Worm (Caenorhabditis elegans) whole organism, mixed stage, embryonic: ENCODE results near the gene Y51A2B.16.

Experiments used
- M03D4.4 ChIP-seq: sonication (generic microtip); optimal IDR thresholded peaks from 2 replicates; lab custom pipeline; 2017; ENCODE audit warnings: mild to moderate bottlenecking, missing genetic modification characterization, missing compliant biosample characterization
- bed-3 ChIP-seq: fragments of 200-800 bp; sonication (Bioruptor generic); optimal IDR thresholded peaks from 3 replicates; lab custom pipeline; 2018; ENCODE audit warnings: mild to moderate bottlenecking, missing genetic modification characterization, moderate library complexity, missing compliant biosample characterization
- blmp-1 ChIP-seq: fragments of 150-350 bp; optimal IDR thresholded peaks from 2 replicates; lab custom pipeline; 2014; ENCODE audit warnings: missing biosample characterization, missing genetic modification characterization
- ceh-39 ChIP-seq: fragments of 150-350 bp; optimal IDR thresholded peaks from 2 replicates; lab custom pipeline; 2014; ENCODE audit warnings: missing biosample characterization, missing genetic modification characterization
- ceh-43 ChIP-seq: fragments of 200-800 bp; sonication (Bioruptor generic); optimal IDR thresholded peaks from 2 replicates; lab custom pipeline; 2018; ENCODE audit warnings: mild to moderate bottlenecking, missing genetic modification characterization, moderate library complexity, missing compliant biosample characterization
- ceh-83 ChIP-seq: fragments of 200-800 bp; sonication (Bioruptor generic); optimal IDR thresholded peaks from 2 replicates; lab custom pipeline; 2018; ENCODE audit warnings: mild to moderate bottlenecking, missing genetic modification characterization, missing compliant biosample characterization
- ces-1 ChIP-seq: fragments of 150-350 bp; optimal IDR thresholded peaks from 2 replicates; lab custom pipeline; 2014; ENCODE audit warnings: missing biosample characterization, missing genetic modification reagents, missing genetic modification characterization
- cnd-1 ChIP-seq: fragments of 200-800 bp; sonication (Bioruptor generic); optimal IDR thresholded peaks from 2 replicates; lab custom pipeline; 2018; ENCODE audit warnings: mild to moderate bottlenecking, missing genetic modification characterization, missing compliant biosample characterization
- drap-1 ChIP-seq: fragments of 200-800 bp; sonication (Bioruptor generic); optimal IDR thresholded peaks from 3 replicates; lab custom pipeline; 2018; ENCODE audit warnings: mild to moderate bottlenecking, missing genetic modification characterization, missing compliant biosample characterization
- elt-3 ChIP-seq: fragments of 150-350 bp; optimal IDR thresholded peaks from 2 replicates; lab custom pipeline; 2014; ENCODE audit warnings: missing biosample characterization, missing genetic modification characterization
- flh-1 ChIP-seq: fragments of 200-800 bp; sonication (Bioruptor generic); optimal IDR thresholded peaks from 2 replicates; lab custom pipeline; 2018; ENCODE audit warnings: mild to moderate bottlenecking, missing genetic modification characterization, moderate library complexity, missing compliant biosample characterization
- ham-2 ChIP-seq: fragments of 200-800 bp; sonication (Bioruptor generic); optimal IDR thresholded peaks from 2 replicates; lab custom pipeline; 2018; ENCODE audit warnings: mild to moderate bottlenecking, missing genetic modification characterization, missing compliant biosample characterization
- hlh-1 ChIP-seq: fragments of 150-350 bp; optimal IDR thresholded peaks from 2 replicates; lab custom pipeline; 2014; ENCODE audit warnings: missing biosample characterization, missing genetic modification reagents, missing genetic modification characterization
- lin-13 ChIP-seq: fragments of 150-350 bp; optimal IDR thresholded peaks from 2 replicates; lab custom pipeline; 2014; ENCODE audit warnings: missing biosample characterization, missing genetic modification characterization
- lin-32 ChIP-seq: fragments of 200-800 bp; sonication (Bioruptor generic); optimal IDR thresholded peaks from 2 replicates; lab custom pipeline; 2018; ENCODE audit warnings: mild to moderate bottlenecking, missing genetic modification characterization, missing compliant biosample characterization
- mab-5 ChIP-seq: fragments of 150-350 bp; optimal IDR thresholded peaks from 2 replicates; lab custom pipeline; 2014; ENCODE audit warnings: missing biosample characterization, missing genetic modification characterization
- mep-1 ChIP-seq: fragments of 150-350 bp; optimal IDR thresholded peaks from 2 replicates; lab custom pipeline; 2017; ENCODE audit warnings: missing biosample characterization, missing genetic modification reagents, missing genetic modification characterization, inconsistent platforms
- mls-2 ChIP-seq: sonication (generic microtip); optimal IDR thresholded peaks from 2 replicates; lab custom pipeline; 2016; ENCODE audit warnings: mild to moderate bottlenecking, missing genetic modification characterization, moderate library complexity, missing compliant biosample characterization
- nhr-2 ChIP-seq: fragments of 150-350 bp; optimal IDR thresholded peaks from 2 replicates; lab custom pipeline; 2014; ENCODE audit warnings: missing biosample characterization, missing genetic modification characterization
- nhr-28 ChIP-seq: fragments of 150-350 bp; optimal IDR thresholded peaks from 2 replicates; lab custom pipeline; 2014; ENCODE audit warnings: missing biosample characterization, missing genetic modification characterization
- nhr-76 ChIP-seq: sonication (generic microtip); optimal IDR thresholded peaks from 2 replicates; lab custom pipeline; 2017; ENCODE audit warnings: missing biosample characterization, missing genetic modification characterization
- sem-2 ChIP-seq: fragments of 200-800 bp; sonication (Bioruptor generic); optimal IDR thresholded peaks from 2 replicates; lab custom pipeline; 2018; ENCODE audit warnings: mild to moderate bottlenecking, missing genetic modification characterization, missing compliant biosample characterization
- snpc-4 ChIP-seq: fragments of 150-350 bp; optimal IDR thresholded peaks from 2 replicates; lab custom pipeline; 2014; ENCODE audit warnings: missing biosample characterization, missing genetic modification characterization
- sptf-1 ChIP-seq: sonication (generic microtip); optimal IDR thresholded peaks from 2 replicates; lab custom pipeline; 2017; ENCODE audit warnings: mild to moderate bottlenecking, missing genetic modification characterization, moderate library complexity, missing compliant biosample characterization
- tbx-8 ChIP-seq: fragments of 200-800 bp; sonication (Bioruptor generic); optimal IDR thresholded peaks from 2 replicates; lab custom pipeline; 2018; ENCODE audit warnings: mild to moderate bottlenecking, missing genetic modification characterization, moderate library complexity, missing compliant biosample characterization
- unc-120 ChIP-seq: sonication (generic microtip); optimal IDR thresholded peaks from 2 replicates; lab custom pipeline; 2017; ENCODE audit warnings: missing genetic modification characterization, missing compliant biosample characterization; ENCODE audit not compliant: poor library complexity, severe bottlenecking
- unc-39 ChIP-seq: fragments of 150-350 bp; optimal IDR thresholded peaks from 2 replicates; lab custom pipeline; 2014; ENCODE audit warnings: missing biosample characterization, missing genetic modification characterization
- unc-62 ChIP-seq: fragments of 150-350 bp; optimal IDR thresholded peaks from 2 replicates; lab custom pipeline; 2014; ENCODE audit warnings: missing biosample characterization, missing genetic modification reagents, missing genetic modification characterization
- zip-8 ChIP-seq: fragments of 150-350 bp; optimal IDR thresholded peaks from 2 replicates; lab custom pipeline; 2014; ENCODE audit warnings: missing biosample characterization, missing genetic modification characterization
- ztf-11 ChIP-seq: fragments of 150-350 bp; optimal IDR thresholded peaks from 2 replicates; lab custom pipeline; 2014; ENCODE audit warnings: missing biosample characterization, missing genetic modification characterization

The Y51A2B.16 gene

DNA sequence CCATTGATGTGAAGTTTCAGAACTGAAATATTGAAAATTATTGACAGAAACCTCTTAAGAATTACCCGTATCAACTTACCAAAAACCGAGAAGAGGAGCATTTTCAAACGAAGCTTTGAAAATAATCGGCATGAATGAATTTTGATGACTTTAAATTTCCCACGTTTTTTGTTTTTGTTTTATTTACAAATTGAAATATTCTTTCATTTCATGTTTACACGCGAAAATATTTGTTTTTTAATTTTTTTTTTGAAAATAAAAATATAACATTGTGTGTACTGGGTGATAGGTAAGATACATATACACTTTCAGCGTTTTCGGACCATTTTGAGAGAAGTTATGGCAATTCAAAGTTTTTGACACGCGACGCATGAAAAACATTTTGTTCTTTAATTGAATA, 2.1 kb downstream of the Y51A2B.16 start, which contains the start of gene Y51A2B.9:
TSS of gene Y51A2B.9 (minus strand) at position 101 of the 400 bp plus-strand sequence.
- TF ChIP-seq cnd-1, result no peak
- TF ChIP-seq unc-120 (tag; lab: Kevin White, UChicago), result no peak
- TF ChIP-seq mls-2, result no peak
- TF ChIP-seq lin-13 (tag; lab: Kevin White, UChicago), result no peak
- no peak for TF ChIP-seq M03D4.4
- TF ChIP-seq ceh-43, result no peak
- TF ChIP-seq sem-2, result no peak
- no peak for TF ChIP-seq flh-1
- TF ChIP-seq mep-1 (tag; lab: Kevin White, UChicago), result no peak
- no peak for TF ChIP-seq nhr-76 (tag; lab: Kevin White, UChicago)
- no peak for TF ChIP-seq snpc-4 (tag; lab: Kevin White, UChicago)

DNA sequence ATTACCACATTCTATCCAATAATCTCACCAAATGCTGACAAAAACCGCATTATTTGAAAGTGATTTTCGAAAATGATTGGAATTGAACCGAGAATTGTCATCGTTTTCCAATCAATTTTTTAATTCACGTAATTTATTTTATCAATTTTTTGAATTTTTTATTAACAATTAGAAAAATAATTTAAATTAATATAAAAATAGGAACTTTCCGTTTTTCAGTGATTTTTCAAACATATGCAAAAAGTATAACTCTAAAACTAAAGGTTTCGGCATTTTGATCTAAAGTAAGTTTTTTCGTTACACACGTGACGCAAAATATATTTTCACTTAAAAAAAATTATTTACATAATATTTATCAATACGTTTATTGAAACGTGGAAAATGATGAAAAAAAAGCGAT, 3.5 kb downstream of the Y51A2B.16 start, which contains the start of gene Y51A2B.6:
TSS of gene Y51A2B.6 (minus strand) at position 101 of the 400 bp plus-strand sequence.
- TF ChIP-seq unc-39 (no peak), ceh-83 (no peak), zip-8 (tag; lab: Kevin White, UChicago) (no peak), unc-62 (GFP tag; lab: Kevin White, UChicago) (no peak), ces-1 (GFP tag; lab: Kevin White, UChicago) (no peak)

DNA sequence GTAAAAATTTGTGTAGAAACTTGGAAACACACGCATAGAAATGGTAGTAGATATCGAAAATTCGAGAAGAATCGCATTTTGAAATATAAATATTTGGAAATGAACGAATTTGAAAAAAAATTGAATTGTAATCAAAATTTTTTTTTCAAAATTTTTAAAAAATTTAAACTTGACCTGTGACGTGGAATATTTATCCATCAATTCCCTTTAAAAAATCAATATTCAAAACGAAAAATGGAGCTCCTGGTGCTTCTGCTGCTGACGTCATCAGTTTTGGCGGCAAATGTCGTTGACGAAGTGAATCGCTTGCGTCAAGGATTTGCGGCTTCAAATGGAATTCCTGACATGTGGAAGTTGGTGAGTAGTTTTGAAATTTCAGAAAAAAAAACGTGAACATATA, 8.7 kb downstream of the Y51A2B.16 start, which contains the start of the genes Y51A2B.4 and Y51A2B.5:
TSS of gene Y51A2B.4 (minus strand) at position 101 of the 400 bp plus-strand sequence.
TSS of gene Y51A2B.5 (plus strand) at position 232 of the 400 bp plus-strand sequence.
- TF ChIP-seq nhr-2 (no peak), ces-1 (GFP tag; lab: Kevin White, UChicago) (no peak), drap-1 (GFP tag; lab: Kevin White, UChicago) (no peak), lin-32 (no peak), nhr-76 (tag; lab: Kevin White, UChicago) (no peak), unc-39 (no peak), sptf-1 (tag; lab: Kevin White, UChicago) (no peak), sem-2 (no peak), ham-2 (GFP tag; lab: Kevin White, UChicago) (no peak), nhr-28 (tag; lab: Kevin White, UChicago) (no peak), ceh-39 (no peak), hlh-1 (tag; lab: Kevin White, UChicago) (no peak), mep-1 (tag; lab: Kevin White, UChicago) (no peak), mab-5 (tag; lab: Kevin White, UChicago) (no peak), unc-120 (tag; lab: Kevin White, UChicago) (no peak)

DNA sequence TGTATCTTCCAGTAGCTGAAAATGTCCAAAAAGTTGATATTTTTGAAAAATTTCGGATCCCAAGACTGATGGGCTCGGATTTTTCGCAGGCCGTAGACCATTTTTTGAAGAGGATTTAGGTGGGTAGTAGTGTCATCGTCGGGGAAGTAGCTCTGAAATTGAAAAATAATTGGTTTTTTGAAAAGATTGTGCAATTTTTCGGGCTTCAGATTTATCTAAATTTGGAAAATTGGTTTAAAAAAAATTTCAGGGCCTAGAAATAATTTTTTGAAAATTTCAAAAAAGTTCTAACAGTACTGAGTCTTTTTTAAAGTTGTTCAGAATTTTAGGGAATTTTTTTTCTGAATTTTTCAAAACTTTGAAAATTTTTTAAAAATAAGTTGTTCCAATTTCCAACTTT, 15.1 kb downstream of the Y51A2B.16 start, which contains the start of gene nhr-288:
TSS of gene nhr-288 (minus strand) at position 101 of the 400 bp plus-strand sequence.
- no peak for TF ChIP-seq mls-2
- TF ChIP-seq, all 35 proteins: peak for 0

DNA sequence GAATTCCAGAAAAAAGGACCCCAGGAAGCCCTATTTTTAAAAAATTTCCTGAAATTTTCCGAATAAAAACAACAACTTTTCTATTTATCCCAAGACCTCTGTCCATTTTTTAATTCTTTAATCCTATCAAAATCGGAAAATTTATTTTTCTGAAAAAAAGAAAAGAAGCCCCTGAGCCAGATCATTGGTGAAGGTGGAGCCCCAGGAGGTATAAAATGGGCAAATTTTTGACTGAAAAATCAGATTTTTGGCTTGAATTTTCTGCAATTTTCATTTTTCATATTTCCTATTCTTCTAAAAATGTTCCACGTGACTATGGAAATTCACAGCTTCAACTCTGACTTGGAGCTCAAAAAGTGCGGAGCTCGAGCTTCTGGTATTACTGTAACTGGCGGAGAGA, 18.9 kb downstream of the Y51A2B.16 start, which contains the start of gene Y51A2B.8:
TSS of gene Y51A2B.8 (plus strand) at position 301 of the 400 bp plus-strand sequence.
- TF ChIP-seq mep-1 (tag; lab: Kevin White, UChicago) (no peak), ztf-11 (tag; lab: Kevin White, UChicago) (no peak), blmp-1 (tag; lab: Kevin White, UChicago) (no peak), lin-13 (tag; lab: Kevin White, UChicago) (no peak), snpc-4 (tag; lab: Kevin White, UChicago) (no peak), unc-39 (no peak), M03D4.4 (no peak), mls-2 (no peak), zip-8 (tag; lab: Kevin White, UChicago) (no peak), bed-3 (GFP tag; lab: Kevin White, UChicago) (no peak), sem-2 (no peak), nhr-76 (tag; lab: Kevin White, UChicago) (no peak), drap-1 (GFP tag; lab: Kevin White, UChicago) (no peak), lin-32 (no peak), sptf-1 (tag; lab: Kevin White, UChicago) (no peak), ces-1 (GFP tag; lab: Kevin White, UChicago) (no peak), hlh-1 (tag; lab: Kevin White, UChicago) (no peak), tbx-8 (GFP tag; lab: Kevin White, UChicago) (no peak), nhr-2 (no peak), elt-3 (tag; lab: Kevin White, UChicago) (no peak)
